Worm (Caenorhabditis elegans) whole organism, late embryonic: Measurements from ENCODE around the gene inft-2.

ENCODE experiments used
- C38D4.7 ChIP-seq: fragments of 200-800 bp; sonication (Bioruptor generic); optimal IDR thresholded peaks from 2 replicates; lab custom pipeline; 2018; ENCODE audit warnings: mild to moderate bottlenecking, missing genetic modification characterization, moderate library complexity, missing compliant biosample characterization
- K09A11.1 ChIP-seq: sonication (generic microtip); optimal IDR thresholded peaks from 2 replicates; lab custom pipeline; 2017; ENCODE audit warnings: antibody characterized with exemption, mild to moderate bottlenecking, missing genetic modification characterization, missing compliant biosample characterization; ENCODE audit not compliant: insufficient read depth
- T23F11.4 ChIP-seq: fragments of 200-800 bp; sonication (Bioruptor generic); optimal IDR thresholded peaks from 2 replicates; lab custom pipeline; 2018; ENCODE audit warnings: mild to moderate bottlenecking, missing genetic modification characterization, missing compliant biosample characterization
- ceh-18 ChIP-seq: sonication (generic microtip); optimal IDR thresholded peaks from 2 replicates; lab custom pipeline; 2016; ENCODE audit warnings: missing genetic modification characterization, missing compliant biosample characterization
- ceh-2 ChIP-seq: sonication (generic microtip); optimal IDR thresholded peaks from 2 replicates; lab custom pipeline; 2016; ENCODE audit warnings: missing genotype, missing genetic modification characterization, missing compliant biosample characterization
- ceh-22 ChIP-seq: sonication (generic microtip); optimal IDR thresholded peaks from 2 replicates; lab custom pipeline; 2017; ENCODE audit warnings: missing biosample characterization, missing genetic modification characterization
- ceh-31 ChIP-seq: sonication (generic microtip); optimal IDR thresholded peaks from 2 replicates; lab custom pipeline; 2016; ENCODE audit warnings: missing genetic modification characterization, missing compliant biosample characterization
- ceh-34 ChIP-seq: sonication (generic microtip); optimal IDR thresholded peaks from 2 replicates; lab custom pipeline; 2016; ENCODE audit warnings: mild to moderate bottlenecking, missing genetic modification characterization, missing compliant biosample characterization
- ceh-48 ChIP-seq: sonication (generic microtip); optimal IDR thresholded peaks from 2 replicates; lab custom pipeline; 2016; ENCODE audit warnings: missing genetic modification characterization, inconsistent platforms, missing compliant biosample characterization
- ceh-9 ChIP-seq: sonication (generic microtip); optimal IDR thresholded peaks from 2 replicates; lab custom pipeline; 2016; ENCODE audit warnings: mild to moderate bottlenecking, missing genetic modification characterization, inconsistent platforms, missing compliant biosample characterization
- dmd-4 ChIP-seq: sonication (generic microtip); optimal IDR thresholded peaks from 2 replicates; lab custom pipeline; 2016; ENCODE audit warnings: borderline replicate concordance, missing genetic modification characterization, missing compliant biosample characterization
- elt-2 ChIP-seq: sonication (generic microtip); optimal IDR thresholded peaks from 2 replicates; lab custom pipeline; 2016; ENCODE audit warnings: missing genetic modification reagents, missing genetic modification characterization, missing compliant biosample characterization
- ets-4 ChIP-seq: sonication (generic microtip); optimal IDR thresholded peaks from 2 replicates; lab custom pipeline; 2016; ENCODE audit warnings: missing genetic modification characterization, missing compliant biosample characterization
- fax-1 ChIP-seq: sonication (generic microtip); optimal IDR thresholded peaks from 2 replicates; lab custom pipeline; 2016; ENCODE audit warnings: missing genotype, missing genetic modification characterization, missing compliant biosample characterization
- fkh-10 ChIP-seq: fragments of 150-350 bp; optimal IDR thresholded peaks from 2 replicates; lab custom pipeline; 2014; ENCODE audit warnings: missing biosample characterization, missing genetic modification reagents, missing genetic modification characterization
- hlh-30 ChIP-seq: sonication (generic microtip); optimal IDR thresholded peaks from 2 replicates; lab custom pipeline; 2017; ENCODE audit warnings: antibody characterized with exemption, missing genetic modification characterization, missing compliant biosample characterization; ENCODE audit not compliant: insufficient read depth
- hlh-8 ChIP-seq: sonication (generic microtip); optimal IDR thresholded peaks from 2 replicates; lab custom pipeline; 2016; ENCODE audit warnings: missing genotype, missing genetic modification characterization, missing compliant biosample characterization
- nfya-1 ChIP-seq: sonication (generic microtip); optimal IDR thresholded peaks from 2 replicates; lab custom pipeline; 2017; ENCODE audit warnings: missing genetic modification characterization, mild to moderate bottlenecking, missing compliant biosample characterization, antibody characterized with exemption, moderate library complexity
- nhr-11 ChIP-seq: fragments of 150-350 bp; optimal IDR thresholded peaks from 2 replicates; lab custom pipeline; 2014; ENCODE audit warnings: missing biosample characterization, missing genetic modification characterization
- npax-4 ChIP-seq: sonication (generic microtip); optimal IDR thresholded peaks from 2 replicates; lab custom pipeline; 2016; ENCODE audit warnings: missing genetic modification characterization, missing compliant biosample characterization
- pag-3 ChIP-seq: sonication (generic microtip); optimal IDR thresholded peaks from 2 replicates; lab custom pipeline; 2016; ENCODE audit warnings: missing compliant biosample characterization, missing genetic modification characterization, borderline replicate concordance
- pat-9 ChIP-seq: fragments of 200-800 bp; sonication (Bioruptor generic); optimal IDR thresholded peaks from 2 replicates; lab custom pipeline; 2018; ENCODE audit warnings: mild to moderate bottlenecking, missing genetic modification characterization, moderate library complexity, missing compliant biosample characterization
- pros-1 ChIP-seq: fragments of 150-350 bp; optimal IDR thresholded peaks from 2 replicates; lab custom pipeline; 2014; ENCODE audit warnings: missing biosample characterization, missing genetic modification reagents, missing genetic modification characterization
- ref-2 ChIP-seq: sonication (generic microtip); optimal IDR thresholded peaks from 2 replicates; lab custom pipeline; 2016; ENCODE audit warnings: missing genetic modification characterization, missing compliant biosample characterization
- rnt-1 ChIP-seq: sonication (generic microtip); optimal IDR thresholded peaks from 2 replicates; lab custom pipeline; 2016; ENCODE audit warnings: missing genetic modification characterization, missing compliant biosample characterization
- sdc-2 ChIP-seq: sonication (generic microtip); optimal IDR thresholded peaks from 2 replicates; lab custom pipeline; 2016; ENCODE audit warnings: missing genotype, missing genetic modification characterization, missing compliant biosample characterization
- sox-2 ChIP-seq: fragments of 200-800 bp; sonication (Bioruptor generic); IDR thresholded peaks from 2 replicates; pipeline ENCODE4 v1.3.6; 2022; ENCODE audit warnings: missing genetic modification reagents, missing genetic modification characterization, missing compliant biosample characterization
- tbx-2 ChIP-seq: sonication (generic microtip); optimal IDR thresholded peaks from 2 replicates; lab custom pipeline; 2016; ENCODE audit warnings: missing genetic modification characterization, missing compliant biosample characterization
- tbx-7 ChIP-seq: sonication (generic microtip); optimal IDR thresholded peaks from 2 replicates; lab custom pipeline; 2016; ENCODE audit warnings: missing genotype, missing genetic modification characterization, missing compliant biosample characterization
- ttx-3 ChIP-seq: sonication (generic microtip); optimal IDR thresholded peaks from 2 replicates; lab custom pipeline; 2016; ENCODE audit warnings: missing genetic modification reagents, missing genetic modification characterization, missing compliant biosample characterization
- unc-3 ChIP-seq, 2 experiments: fragments of 200-800 bp in 1 of 2; sonication (Bioruptor generic) in 1 of 2; sonication (generic microtip) in 1 of 2; conservative IDR thresholded peaks in 1 of 2; optimal IDR thresholded peaks in 1 of 2; 2 replicates each; pipeline versions ENCODE4 v1.3.6 to Lab custom; 2016 to 2022; ENCODE audit warnings: missing compliant biosample characterization in 2 of 2, missing genetic modification characterization in 2 of 2, missing genetic modification reagents in 1 of 2
- unc-42 ChIP-seq: sonication (generic microtip); optimal IDR thresholded peaks from 2 replicates; lab custom pipeline; 2016; ENCODE audit warnings: missing genotype, missing genetic modification characterization, missing compliant biosample characterization
- unc-55 ChIP-seq: sonication (generic microtip); optimal IDR thresholded peaks from 2 replicates; lab custom pipeline; 2017; ENCODE audit warnings: missing biosample characterization, missing genetic modification reagents, missing genetic modification characterization
- zip-5 ChIP-seq: sonication (generic microtip); optimal IDR thresholded peaks from 2 replicates; lab custom pipeline; 2016; ENCODE audit warnings: missing genetic modification characterization, missing compliant biosample characterization

Gene inft-2

ce11 chrV:12967110-12967509 lies 35.0 kb upstream of the inft-2 start, which contains the start of gene R186.3:
R186.3 (minus strand) TSS chrV:12967210.
- TF ChIP-seq unc-3 (GFP tag; conservative IDR thresholded peaks at IDR 0.05; lab: Robert Waterston, UW) (no peak), unc-3 (tag; optimal IDR thresholded peaks at IDR 0.05; lab: Kevin White, UChicago) (no peak), unc-55 (GFP tag; lab: Kevin White, UChicago) (no peak), T23F11.4 (GFP tag; lab: Kevin White, UChicago) (no peak), K09A11.1 (no peak), pros-1 (tag; lab: Kevin White, UChicago) (no peak), ceh-2 (tag; lab: Kevin White, UChicago) (no peak), sdc-2 (tag; lab: Kevin White, UChicago) (no peak), ceh-9 (tag; lab: Kevin White, UChicago) (no peak), dmd-4 (tag; lab: Kevin White, UChicago) (no peak), ceh-18 (tag; lab: Kevin White, UChicago) (no peak), pat-9 (tag; lab: Kevin White, UChicago) (no peak), fkh-10 (GFP tag; lab: Kevin White, UChicago) (no peak), ets-4 (tag; lab: Kevin White, UChicago) (no peak), tbx-7 (no peak), fax-1 (tag; lab: Kevin White, UChicago) (no peak)
- TF ChIP-seq, all 69 proteins: peak for 0

ce11 chrV:12967925-12968327 lies 34.2 kb upstream of the inft-2 start, which contains the start of gene R186.8:
R186.8 (minus strand) TSS chrV:12967982.
- peak; percentile 24 for TF ChIP-seq ceh-18 (tag; lab: Kevin White, UChicago)
- TF ChIP-seq elt-2 (tag; lab: Kevin White, UChicago): peak; percentile 41
- TF ChIP-seq ref-2 (tag; lab: Kevin White, UChicago): peak; percentile 45
- peak; percentile 10 for TF ChIP-seq nfya-1
- peak; percentile 0 for TF ChIP-seq ceh-34 (tag; lab: Kevin White, UChicago)
- peak; percentile 13 for TF ChIP-seq tbx-2 (tag; lab: Kevin White, UChicago)
- TF ChIP-seq ceh-31 (tag; lab: Kevin White, UChicago): peak; percentile 19
- TF ChIP-seq unc-42 (tag; lab: Kevin White, UChicago): peak; percentile 92

DNA sequence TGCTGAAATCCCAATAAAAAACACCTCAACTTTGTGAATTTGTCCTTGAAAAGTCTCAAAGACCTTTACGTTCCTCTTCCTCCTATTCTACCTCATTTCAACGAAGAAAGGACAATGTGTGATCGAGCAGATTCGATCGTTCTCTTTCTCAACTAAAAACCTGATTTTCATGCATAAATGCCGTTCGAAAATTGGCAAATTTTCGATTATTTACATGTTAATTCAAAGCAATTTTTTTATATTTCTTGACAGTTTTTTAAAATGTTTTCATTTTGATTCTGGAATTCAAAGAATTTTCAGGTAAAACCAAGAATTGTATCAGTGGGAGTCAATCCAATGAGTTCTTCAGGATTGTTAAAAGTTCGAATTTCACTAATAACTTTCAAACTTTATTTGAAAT lies 33.6 kb upstream of the inft-2 start, which contains the start of gene lin-46:
Gene lin-46 (plus strand): TSS at position 301 of the 400 bp plus-strand sequence.
- TF ChIP-seq pag-3 (tag; lab: Kevin White, UChicago): no peak
- no peak for TF ChIP-seq zip-5
- TF ChIP-seq hlh-30 (tag; lab: Kevin White, UChicago): no peak
- TF ChIP-seq rnt-1 (tag; lab: Kevin White, UChicago): no peak
- no peak for TF ChIP-seq unc-42 (tag; lab: Kevin White, UChicago)
- TF ChIP-seq npax-4 (tag; lab: Kevin White, UChicago): no peak
- no peak for TF ChIP-seq nhr-11 (tag; lab: Kevin White, UChicago)
- no peak for TF ChIP-seq ttx-3 (tag; lab: Kevin White, UChicago)
- no peak for TF ChIP-seq sox-2 (GFP tag; lab: Robert Waterston, UW)

DNA sequence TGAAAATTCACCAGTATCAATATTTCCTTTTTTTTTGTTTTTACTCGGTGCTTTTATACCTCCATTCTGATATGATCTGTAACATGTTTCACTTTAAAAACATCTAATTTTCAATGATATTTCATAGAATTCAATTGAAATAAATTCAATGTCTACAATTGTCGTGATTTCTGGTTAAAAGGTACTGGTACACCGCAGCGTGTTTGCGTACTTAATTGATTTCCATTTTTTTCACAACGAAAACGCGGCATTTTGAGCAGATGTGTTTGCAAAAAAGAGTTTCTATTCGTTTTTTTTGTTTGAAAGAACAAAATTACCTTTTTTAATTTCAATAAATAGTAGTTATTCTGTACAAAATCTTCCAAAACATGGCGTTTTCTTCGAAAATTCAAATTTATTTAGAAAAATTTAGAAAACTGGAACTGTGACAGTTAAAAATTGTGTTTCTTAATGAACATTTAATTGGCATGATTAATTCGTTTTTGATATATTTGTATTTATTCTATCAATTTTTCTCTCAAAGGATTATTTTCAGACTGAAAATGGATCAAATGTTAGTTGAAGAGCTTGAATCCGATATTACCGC lies 31.4 kb upstream of the inft-2 start, which contains the start of gene pnn-1:
Gene pnn-1 (plus strand): TSS at position 536 of the 586 bp plus-strand sequence.
- TF ChIP-seq C38D4.7 (GFP tag; lab: Kevin White, UChicago) (no peak), ceh-22 (tag; lab: Kevin White, UChicago) (no peak), ceh-48 (tag; lab: Kevin White, UChicago) (peak; percentile 68), unc-42 (tag; lab: Kevin White, UChicago) (peak; percentile 29), dmd-4 (tag; lab: Kevin White, UChicago) (no peak), sdc-2 (tag; lab: Kevin White, UChicago) (no peak), sox-2 (GFP tag; lab: Robert Waterston, UW) (no peak), unc-3 (GFP tag; conservative IDR thresholded peaks at IDR 0.05; lab: Robert Waterston, UW) (no peak), unc-3 (tag; optimal IDR thresholded peaks at IDR 0.05; lab: Kevin White, UChicago) (no peak), hlh-8 (no peak), zip-5 (no peak)
